Fruit fly (Drosophila melanogaster) whole organism, embryonic: ENCODE measurements around the gene CG5846.

Source experiments
- ATbp ChIP-seq: fragments of 200-800 bp; sonication (Bioruptor generic); optimal IDR thresholded peaks from 2 replicates; lab custom pipeline; 2017; ENCODE audit warnings: missing biosample characterization, mild to moderate bottlenecking, missing genetic modification characterization, missing genetic modification reagents
- Adf1 ChIP-seq: fragments of 200-800 bp; sonication (Bioruptor generic); IDR thresholded peaks from 2 replicates; pipeline ENCODE4 v1.3.6; 2022; ENCODE audit warnings: missing biosample characterization, missing genetic modification characterization
- Atf6 ChIP-seq: fragments of 200-800 bp; sonication (Bioruptor generic); IDR thresholded peaks from 2 replicates; pipeline ENCODE4 v1.3.6; 2022; ENCODE audit warnings: missing biosample characterization, missing genetic modification characterization
- CG12769 ChIP-seq: fragments of 200-800 bp; sonication (Bioruptor generic); optimal IDR thresholded peaks from 2 replicates; lab custom pipeline; 2019; ENCODE audit warnings: missing biosample characterization, mild to moderate bottlenecking, missing genetic modification characterization, moderate library complexity
- CG13287 ChIP-seq: fragments of 200-800 bp; sonication (Bioruptor generic); IDR thresholded peaks from 2 replicates; pipeline ENCODE4 v1.3.6; 2022; ENCODE audit warnings: missing biosample characterization, missing genetic modification characterization; ENCODE audit not compliant: partially characterized antibody
- CG13775 ChIP-seq: fragments of 200-800 bp; sonication (Bioruptor generic); optimal IDR thresholded peaks from 3 replicates; lab custom pipeline; 2017; ENCODE audit warnings: missing biosample characterization, mild to moderate bottlenecking, missing genetic modification characterization
- CG1647 ChIP-seq: fragments of 200-800 bp; sonication (Bioruptor generic); optimal IDR thresholded peaks from 3 replicates; lab custom pipeline; 2016; ENCODE audit warnings: missing biosample characterization, missing genetic modification characterization
- CG17829 ChIP-seq: fragments of 200-800 bp; optimal IDR thresholded peaks from 2 replicates; lab custom pipeline; 2019; ENCODE audit warnings: missing biosample characterization, mild to moderate bottlenecking, missing genetic modification characterization, moderate library complexity
- CG1792 ChIP-seq: fragments of 200-800 bp; sonication (Bioruptor generic); optimal IDR thresholded peaks from 2 replicates; lab custom pipeline; 2016; ENCODE audit warnings: missing biosample characterization, missing genetic modification characterization
- CG2116 ChIP-seq: fragments of 200-800 bp; sonication (Bioruptor generic); optimal IDR thresholded peaks from 3 replicates; lab custom pipeline; 2018; ENCODE audit warnings: missing biosample characterization, mild to moderate bottlenecking, missing genetic modification characterization
- CG30020 ChIP-seq: fragments of 200-800 bp; optimal IDR thresholded peaks from 2 replicates; lab custom pipeline; 2019; ENCODE audit warnings: missing biosample characterization, mild to moderate bottlenecking, missing genetic modification characterization, moderate library complexity
- CG3407 ChIP-seq: fragments of 200-800 bp; sonication (Bioruptor generic); optimal IDR thresholded peaks from 2 replicates; lab custom pipeline; 2018; ENCODE audit warnings: missing biosample characterization, mild to moderate bottlenecking, missing genetic modification characterization
- CG34224 ChIP-seq: fragments of 200-800 bp; sonication (Bioruptor generic); IDR thresholded peaks from 3 replicates; pipeline ENCODE4 v1.3.6; 2022; ENCODE audit warnings: missing biosample characterization, missing genetic modification characterization; ENCODE audit not compliant: partially characterized antibody
- CG6175 ChIP-seq: fragments of 200-800 bp; sonication (Bioruptor generic); IDR thresholded peaks from 3 replicates; pipeline ENCODE4 v1.3.6; 2022; ENCODE audit warnings: missing biosample characterization, missing genetic modification characterization
- CG6272 ChIP-seq: fragments of 200-800 bp; sonication (Bioruptor generic); IDR thresholded peaks from 2 replicates; pipeline ENCODE4 v1.3.6; 2022; ENCODE audit warnings: missing biosample characterization, missing genetic modification characterization
- CG8089 ChIP-seq: fragments of 200-800 bp; sonication (Bioruptor generic); optimal IDR thresholded peaks from 3 replicates; lab custom pipeline; 2016; ENCODE audit warnings: missing biosample characterization, missing genetic modification characterization
- CG8290 ChIP-seq, 3 experiments: fragments of 200-800 bp; sonication (Bioruptor generic); optimal IDR thresholded peaks; 2 replicates each; lab custom pipeline; 2016 to 2019; ENCODE audit warnings: missing biosample characterization in 3 of 3, missing genetic modification characterization in 3 of 3, mild to moderate bottlenecking in 2 of 3, moderate library complexity in 1 of 3
- CG8944 ChIP-seq: fragments of 200-800 bp; sonication (Bioruptor generic); optimal IDR thresholded peaks from 3 replicates; lab custom pipeline; 2016; ENCODE audit warnings: missing biosample characterization, missing genetic modification characterization
- Dll ChIP-seq: fragments of 200-800 bp; sonication (Bioruptor generic); IDR thresholded peaks from 4 replicates; pipeline ENCODE4 v1.3.6; 2022; ENCODE audit warnings: missing biosample characterization, missing genetic modification characterization; ENCODE audit not compliant: partially characterized antibody
- Ets97D ChIP-seq: fragments of 200-800 bp; sonication (Bioruptor generic); optimal IDR thresholded peaks from 3 replicates; lab custom pipeline; 2016; ENCODE audit warnings: missing biosample characterization, missing genetic modification characterization
- Fer2 ChIP-seq: fragments of 200-800 bp; sonication (Bioruptor generic); optimal IDR thresholded peaks from 2 replicates; lab custom pipeline; 2018; ENCODE audit warnings: missing biosample characterization, mild to moderate bottlenecking, missing genetic modification characterization, moderate library complexity
- H2.0 ChIP-seq: fragments of 200-800 bp; sonication (Bioruptor generic); IDR thresholded peaks from 2 replicates; pipeline ENCODE4 v1.3.6; 2022; ENCODE audit warnings: missing biosample characterization, missing genetic modification characterization
- HLH3B ChIP-seq: fragments of 200-800 bp; sonication (Bioruptor generic); IDR thresholded peaks from 2 replicates; pipeline ENCODE4 v1.3.6; 2022; ENCODE audit warnings: missing biosample characterization, missing genetic modification characterization
- MTF-1 ChIP-seq: fragments of 200-800 bp; sonication (Bioruptor generic); optimal IDR thresholded peaks from 2 replicates; lab custom pipeline; 2018; ENCODE audit warnings: missing biosample characterization, mild to moderate bottlenecking, missing genetic modification characterization, borderline replicate concordance
- Neu2 ChIP-seq: fragments of 200-800 bp; sonication (Bioruptor generic); optimal IDR thresholded peaks from 3 replicates; lab custom pipeline; 2016; ENCODE audit warnings: missing biosample characterization, missing genetic modification characterization, borderline replicate concordance
- Ravus ChIP-seq: fragments of 200-800 bp; sonication (Bioruptor generic); IDR thresholded peaks from 2 replicates; pipeline ENCODE4 v1.3.6; 2022; ENCODE audit warnings: missing biosample characterization, missing genetic modification characterization
- Side ChIP-seq: fragments of 200-800 bp; sonication (Bioruptor generic); optimal IDR thresholded peaks from 2 replicates; lab custom pipeline; 2016; ENCODE audit warnings: missing biosample characterization, missing genetic modification characterization
- Sox102F ChIP-seq: fragments of 200-800 bp; sonication (Bioruptor generic); optimal IDR thresholded peaks from 2 replicates; lab custom pipeline; 2018; ENCODE audit warnings: missing biosample characterization, mild to moderate bottlenecking, missing genetic modification characterization, moderate library complexity
- Sry-δ ChIP-seq: fragments of 200-800 bp; sonication (Bioruptor generic); optimal IDR thresholded peaks from 2 replicates; lab custom pipeline; 2016; ENCODE audit warnings: missing biosample characterization, missing genetic modification characterization
- ci ChIP-seq: fragments of 200-800 bp; sonication (Bioruptor generic); IDR thresholded peaks from 3 replicates; pipeline ENCODE4 v1.3.6; 2022; ENCODE audit warnings: missing biosample characterization, missing genetic modification characterization
- dpn ChIP-seq, 2 experiments: fragments of 200-800 bp; sonication (Bioruptor generic); optimal IDR thresholded peaks; 3 replicates each; lab custom pipeline; 2016; ENCODE audit warnings: missing biosample characterization in 2 of 2, missing genetic modification characterization in 2 of 2
- dysf ChIP-seq: fragments of 200-800 bp; sonication (Bioruptor generic); IDR thresholded peaks from 3 replicates; pipeline ENCODE4 v1.3.6; 2022; ENCODE audit warnings: missing biosample characterization, missing genetic modification characterization
- eve ChIP-seq, 2 experiments: fragments of >200 bp; optimal IDR thresholded peaks; 2 replicates each; lab custom pipeline; 2017; ENCODE audit warnings: missing biosample characterization in 2 of 2, missing genetic modification characterization in 2 of 2
- fru ChIP-seq: fragments of >200 bp; optimal IDR thresholded peaks from 2 replicates; lab custom pipeline; 2017
- gfzf ChIP-seq: fragments of 200-800 bp; sonication (Bioruptor generic); optimal IDR thresholded peaks from 2 replicates; lab custom pipeline; 2016; ENCODE audit warnings: missing biosample characterization, mild to moderate bottlenecking, missing genetic modification characterization, moderate library complexity
- gro ChIP-seq: fragments of 200-800 bp; sonication (Bioruptor generic); optimal IDR thresholded peaks from 2 replicates; lab custom pipeline; 2016; ENCODE audit warnings: missing biosample characterization, missing genetic modification characterization
- gt ChIP-seq: fragments of 200-800 bp; sonication (Bioruptor generic); IDR thresholded peaks from 2 replicates; pipeline ENCODE4 v1.3.6; 2022; ENCODE audit warnings: missing biosample characterization, missing genetic modification characterization
- ind ChIP-seq: fragments of 200-800 bp; sonication (Bioruptor generic); optimal IDR thresholded peaks from 3 replicates; lab custom pipeline; 2016; ENCODE audit warnings: missing biosample characterization, missing genetic modification characterization
- jing ChIP-seq: fragments of 200-800 bp; sonication (Bioruptor generic); optimal IDR thresholded peaks from 2 replicates; lab custom pipeline; 2018; ENCODE audit warnings: missing biosample characterization, mild to moderate bottlenecking, missing genetic modification characterization
- jumu ChIP-seq: fragments of 200-800 bp; sonication (Bioruptor generic); optimal IDR thresholded peaks from 3 replicates; lab custom pipeline; 2016; ENCODE audit warnings: missing biosample characterization, missing genetic modification characterization
- kni ChIP-seq: fragments of 200-800 bp; sonication (Bioruptor generic); optimal IDR thresholded peaks from 3 replicates; lab custom pipeline; 2017; ENCODE audit warnings: mild to moderate bottlenecking, missing biosample characterization, missing genetic modification reagents, missing genetic modification characterization
- lab ChIP-seq: fragments of 200-800 bp; sonication (Bioruptor generic); optimal IDR thresholded peaks from 3 replicates; lab custom pipeline; 2017; ENCODE audit warnings: missing biosample characterization, missing genetic modification characterization, mild to moderate bottlenecking, moderate library complexity, missing genetic modification reagents
- lilli ChIP-seq: fragments of 200-800 bp; sonication (Bioruptor generic); optimal IDR thresholded peaks from 3 replicates; lab custom pipeline; 2016; ENCODE audit warnings: missing biosample characterization, missing genetic modification characterization
- mld ChIP-seq: fragments of 200-800 bp; sonication (Bioruptor generic); IDR thresholded peaks from 3 replicates; pipeline ENCODE4 v1.3.6; 2022; ENCODE audit warnings: missing biosample characterization, missing genetic modification characterization; ENCODE audit not compliant: partially characterized antibody
- rib ChIP-seq: fragments of 200-800 bp; sonication (Bioruptor generic); IDR thresholded peaks from 2 replicates; pipeline ENCODE4 v1.3.6; 2022; ENCODE audit warnings: missing biosample characterization, missing genetic modification characterization
- seq ChIP-seq: fragments of 200-800 bp; sonication (Bioruptor generic); IDR thresholded peaks from 2 replicates; pipeline ENCODE4 v1.3.6; 2022; ENCODE audit warnings: missing biosample characterization, missing genetic modification characterization
- ssp ChIP-seq: fragments of 200-800 bp; sonication (Bioruptor generic); IDR thresholded peaks from 2 replicates; pipeline ENCODE4 v1.3.6; 2022; ENCODE audit warnings: missing biosample characterization, missing genetic modification characterization
- stwl ChIP-seq: fragments of 200-800 bp; sonication (Bioruptor generic); optimal IDR thresholded peaks from 3 replicates; lab custom pipeline; 2018; ENCODE audit warnings: missing biosample characterization, mild to moderate bottlenecking, missing genetic modification characterization, moderate library complexity
- tap ChIP-seq: fragments of 200-800 bp; optimal IDR thresholded peaks from 3 replicates; lab custom pipeline; 2019; ENCODE audit warnings: missing biosample characterization, mild to moderate bottlenecking, missing genetic modification characterization, moderate library complexity
- tna ChIP-seq: fragments of 200-800 bp; sonication (Bioruptor generic); IDR thresholded peaks from 2 replicates; pipeline ENCODE4 v1.3.6; 2022; ENCODE audit warnings: missing biosample characterization, missing genetic modification characterization; ENCODE audit not compliant: partially characterized antibody

Gene CG5846

dm6 chr2L:9938631-9939256 lies 18.3 kb downstream of the CG5846 start, which contains the start of the genes Datp and CG4619 (continued):
- peak; percentile 51 for TF ChIP-seq Ets97D
- TF ChIP-seq CG12769 (tag; lab: Kevin White, UChicago), result no peak
- peak; percentile 63 to 66 for TF ChIP-seq dpn (GFP tag; optimal IDR thresholded peaks at IDR 0.05; lab: Kevin White, UChicago)
- no peak for TF ChIP-seq CG1792 (GFP tag; lab: Kevin White, UChicago)
- TF ChIP-seq dysf (GFP tag; lab: Robert Waterston, UW), result peak; percentile 55; the same call in 2 of the 3 replicates
- TF ChIP-seq CG3407 (GFP tag; lab: Kevin White, UChicago), result no peak
- peak; percentile 65 for TF ChIP-seq ci (GFP tag; lab: Robert Waterston, UW)
- TF ChIP-seq Sox102F (GFP tag; lab: Kevin White, UChicago), result no peak
- TF ChIP-seq CG6175 (GFP tag; lab: Robert Waterston, UW), result no peak
- TF ChIP-seq Ravus (GFP tag; lab: Robert Waterston, UW), result no peak
- TF ChIP-seq HLH3B (GFP tag; lab: Robert Waterston, UW), result 0 out of 2 replicates have a peak, but pooled peaks have one; percentile 25
- peak; percentile 43; the same call in 1 of the 3 replicates for TF ChIP-seq CG34224 (GFP tag; lab: Robert Waterston, UW)
- TF ChIP-seq Fer2 (tag; lab: Kevin White, UChicago), result no peak
- TF ChIP-seq lilli (GFP tag; lab: Kevin White, UChicago), result peak; percentile 51
- TF ChIP-seq gfzf (GFP tag; lab: Kevin White, UChicago), result no peak
- no peak for TF ChIP-seq CG8290 (GFP tag; optimal IDR thresholded peaks at IDR 0.05; lab: Kevin White, UChicago)
- no peak for TF ChIP-seq CG8290 (tag; optimal IDR thresholded peaks at IDR 0.05; lab: Kevin White, UChicago)
- no peak for TF ChIP-seq gt
- TF ChIP-seq fru (lab: Kevin White, UChicago), result no peak
- TF ChIP-seq ind (GFP tag; lab: Kevin White, UChicago), result peak; percentile 46
- TF ChIP-seq Sry-δ (GFP tag; lab: Kevin White, UChicago), result peak; percentile 30
- no peak for TF ChIP-seq eve (GFP tag; optimal IDR thresholded peaks at IDR 0.05; lab: Kevin White, UChicago)
- TF ChIP-seq ATbp, result no peak
- TF ChIP-seq jumu (GFP tag; lab: Kevin White, UChicago), result peak; percentile 8
- no peak for TF ChIP-seq CG6272
- TF ChIP-seq CG2116 (GFP tag; lab: Kevin White, UChicago), result peak; percentile 29
- TF ChIP-seq CG8944 (GFP tag; lab: Kevin White, UChicago), result peak; percentile 58
- no peak for TF ChIP-seq CG13775 (GFP tag; lab: Kevin White, UChicago)
- TF ChIP-seq mld (GFP tag; lab: Robert Waterston, UW), result no peak
- peak; percentile 21 for TF ChIP-seq CG1647 (GFP tag; lab: Kevin White, UChicago)
- no peak for TF ChIP-seq Adf1
- 0 out of 2 replicates have a peak, but pooled peaks have one; percentile 9 for TF ChIP-seq H2.0 (GFP tag; lab: Robert Waterston, UW)
- peak; percentile 64 for TF ChIP-seq lab (GFP tag; lab: Kevin White, UChicago)
- no peak for TF ChIP-seq ssp (GFP tag; lab: Robert Waterston, UW)
- TF ChIP-seq Dll (GFP tag; lab: Robert Waterston, UW), result no peak
- TF ChIP-seq kni (GFP tag; lab: Kevin White, UChicago), result peak; percentile 32
- TF ChIP-seq seq (GFP tag; lab: Robert Waterston, UW), result no peak
- TF ChIP-seq MTF-1 (GFP tag; lab: Kevin White, UChicago), result no peak
- TF ChIP-seq CG8089, result peak; percentile 28
- TF ChIP-seq Side (GFP tag; lab: Kevin White, UChicago), result peak; percentile 27
- no peak for TF ChIP-seq Atf6 (GFP tag; lab: Robert Waterston, UW)
- peak; percentile 24 for TF ChIP-seq gro
- TF ChIP-seq CG30020 (tag; lab: Kevin White, UChicago), result no peak
- TF ChIP-seq stwl (tag; lab: Kevin White, UChicago), result peak; percentile 78
- TF ChIP-seq tna (GFP tag; lab: Robert Waterston, UW), result no peak
- no peak for TF ChIP-seq tap
- TF ChIP-seq rib, result no peak
- TF ChIP-seq Neu2 (GFP tag; lab: Kevin White, UChicago), result peak; percentile 50
- peak; percentile 26; the same call in 1 of the 2 replicates for TF ChIP-seq CG13287
- no peak for TF ChIP-seq jing (GFP tag; lab: Kevin White, UChicago)
- TF ChIP-seq CG17829 (tag; lab: Kevin White, UChicago), result no peak
